Worm (Caenorhabditis elegans): ENCODE data around the gene spig-6.

DNA sequence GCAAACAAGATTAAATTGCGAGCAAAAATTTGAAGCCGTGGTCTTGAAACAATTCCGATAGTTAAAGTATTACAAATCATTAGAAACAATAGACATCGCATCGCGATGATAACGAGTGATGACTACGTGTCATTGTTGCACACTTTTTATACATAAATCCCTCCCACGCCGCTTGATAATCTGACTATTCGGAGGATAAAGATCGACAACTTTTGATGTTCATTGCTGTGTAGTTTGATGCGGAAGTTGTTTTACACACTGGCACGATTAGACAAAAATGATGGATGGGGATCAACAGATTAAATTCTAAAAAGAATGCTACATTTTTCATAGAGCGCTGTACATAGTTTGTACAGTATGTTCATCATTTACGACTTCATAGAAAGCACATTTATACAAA, 2.1 kb upstream of the spig-6 start, which contains the start of gene T08G3.11:
- no peak for TF ChIP-seq ceh-2 (tag; optimal IDR thresholded peaks at IDR 0.05)
- no peak for TF ChIP-seq pax-1 (tag; optimal IDR thresholded peaks at IDR 0.05)
- TF ChIP-seq sox-2 (GFP tag; IDR thresholded peaks at IDR 0.05): no peak
- no peak for TF ChIP-seq hlh-8 (tag; optimal IDR thresholded peaks at IDR 0.05)
- no peak for TF ChIP-seq nhr-232 (tag; optimal IDR thresholded peaks at IDR 0.05)
- no peak for TF ChIP-seq unc-55 (GFP tag; optimal IDR thresholded peaks at IDR 0.05)
- no peak for TF ChIP-seq ceh-6 (GFP tag; optimal IDR thresholded peaks at IDR 0.05)
- TF ChIP-seq mec-3 (tag; optimal IDR thresholded peaks at IDR 0.05; ENCODE audit: borderline replicate concordance): no peak
- TF ChIP-seq ztf-16 (tag; optimal IDR thresholded peaks at IDR 0.05): no peak
- no peak for TF ChIP-seq ceh-18 (tag; optimal IDR thresholded peaks at IDR 0.05)
- TF ChIP-seq ama-1 (optimal IDR thresholded peaks at IDR 0.05): no peak
- TF ChIP-seq nfya-1 (tag; optimal IDR thresholded peaks at IDR 0.05): no peak
- no peak for TF ChIP-seq F13H6.1 (tag; optimal IDR thresholded peaks at IDR 0.05)
- TF ChIP-seq pros-1 (tag; optimal IDR thresholded peaks at IDR 0.05): no peak

Measured in whole organism, late embryonic.